Worm (Caenorhabditis elegans) whole organism, L3 larva: ENCODE data around the gene nhr-173.
A peak's percentile ranks its signal among the peaks of the same experiment; 100 is the strongest.

ENCODE experiments used
- aly-2 ChIP-seq: fragments of 150-350 bp; optimal IDR thresholded peaks from 2 replicates; lab custom pipeline; 2014; ENCODE audit warnings: missing biosample characterization, missing genetic modification characterization
- ama-1 ChIP-seq: fragments of 150-350 bp; optimal IDR thresholded peaks from 2 replicates; lab custom pipeline; 2018
- daf-12 ChIP-seq: fragments of 150-350 bp; optimal IDR thresholded peaks from 2 replicates; lab custom pipeline; 2014; ENCODE audit warnings: missing biosample characterization, missing genetic modification reagents, missing genetic modification characterization
- fkh-2 ChIP-seq: fragments of 150-350 bp; optimal IDR thresholded peaks from 2 replicates; lab custom pipeline; 2014; ENCODE audit warnings: missing biosample characterization, missing genetic modification reagents, missing genetic modification characterization
- mdl-1 ChIP-seq: fragments of 150-350 bp; optimal IDR thresholded peaks from 2 replicates; lab custom pipeline; 2014; ENCODE audit warnings: missing biosample characterization, missing genetic modification characterization
- nhr-237 ChIP-seq: fragments of 150-350 bp; optimal IDR thresholded peaks from 2 replicates; lab custom pipeline; 2014; ENCODE audit warnings: missing biosample characterization, missing genetic modification characterization
- nhr-28 ChIP-seq: fragments of 150-350 bp; optimal IDR thresholded peaks from 2 replicates; lab custom pipeline; 2014; ENCODE audit warnings: missing biosample characterization, missing genetic modification characterization
- pha-4 ChIP-seq: fragments of 150-350 bp; optimal IDR thresholded peaks from 2 replicates; lab custom pipeline; 2014; ENCODE audit warnings: missing biosample characterization, missing genetic modification reagents, missing genetic modification characterization

DNA sequence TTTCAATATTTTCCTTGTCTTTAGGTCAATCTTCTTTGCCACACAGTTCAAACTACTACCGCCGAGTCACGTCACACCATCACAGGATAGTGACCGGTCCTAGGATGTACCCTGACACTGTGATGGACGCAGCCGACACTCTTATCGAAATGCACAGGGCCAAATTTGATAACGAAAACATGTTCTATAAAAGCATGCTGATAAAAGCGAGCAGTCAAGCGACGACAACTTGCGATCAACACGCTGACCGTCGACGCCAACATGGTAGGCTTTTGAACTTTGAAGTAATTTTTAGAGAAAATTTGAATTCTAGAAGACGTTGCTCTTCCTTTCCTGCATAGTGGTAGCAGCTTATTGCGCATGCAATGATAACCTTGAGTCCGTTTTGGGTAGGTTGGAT, 48.3 kb upstream of the nhr-173 start, which contains the start of gene cpr-6:
- no peak for TF ChIP-seq aly-2
- TF ChIP-seq ama-1 (lab: Kevin White, UChicago), result no peak
- TF ChIP-seq mdl-1 (tag; lab: Kevin White, UChicago), result no peak
- TF ChIP-seq daf-12 (tag; lab: Kevin White, UChicago), result no peak
- TF ChIP-seq fkh-2, result no peak
- TF ChIP-seq pha-4 (tag; lab: Kevin White, UChicago), result peak; percentile 21
- no peak for TF ChIP-seq nhr-237 (tag; lab: Kevin White, UChicago)
- TF ChIP-seq nhr-28 (tag; lab: Kevin White, UChicago), result no peak
